Worm (Caenorhabditis elegans) whole organism, L1 larva: ENCODE measurements around the gene T26E4.10.

Experiments used
- C04F5.9 ChIP-seq: sonication (generic microtip); optimal IDR thresholded peaks from 2 replicates; lab custom pipeline; 2016; ENCODE audit warnings: missing genetic modification characterization, missing compliant biosample characterization
- ama-1 ChIP-seq: fragments of 150-350 bp; optimal IDR thresholded peaks from 2 replicates; lab custom pipeline; 2014
- ces-1 ChIP-seq: fragments of 150-350 bp; optimal IDR thresholded peaks from 2 replicates; lab custom pipeline; 2014; ENCODE audit warnings: missing biosample characterization, missing genetic modification reagents, missing genetic modification characterization
- fkh-10 ChIP-seq: sonication (generic microtip); optimal IDR thresholded peaks from 2 replicates; lab custom pipeline; 2017; ENCODE audit warnings: missing biosample characterization, missing genetic modification reagents, missing genetic modification characterization
- isw-1 ChIP-seq: fragments of 200-800 bp; sonication (Bioruptor generic); IDR thresholded peaks from 2 replicates; pipeline ENCODE4 v1.3.6; 2022; ENCODE audit warnings: missing genetic modification characterization, missing compliant biosample characterization
- lin-15B ChIP-seq: fragments of 150-350 bp; sonication (generic microtip); optimal IDR thresholded peaks from 3 replicates; lab custom pipeline; 2014; ENCODE audit warnings: missing biosample characterization, missing genetic modification characterization
- mep-1 ChIP-seq: fragments of 150-350 bp; optimal IDR thresholded peaks from 2 replicates; lab custom pipeline; 2014; ENCODE audit warnings: missing biosample characterization, missing genetic modification characterization
- nhr-12 ChIP-seq: sonication (generic microtip); optimal IDR thresholded peaks from 2 replicates; lab custom pipeline; 2017; ENCODE audit warnings: missing biosample characterization, missing genetic modification characterization
- nhr-237 ChIP-seq: fragments of 150-350 bp; optimal IDR thresholded peaks from 2 replicates; lab custom pipeline; 2014; ENCODE audit warnings: missing biosample characterization, missing genetic modification characterization
- nhr-28 ChIP-seq: fragments of 150-350 bp; optimal IDR thresholded peaks from 2 replicates; lab custom pipeline; 2014; ENCODE audit warnings: missing biosample characterization, missing genetic modification characterization
- rnt-1 ChIP-seq: sonication (generic microtip); optimal IDR thresholded peaks from 2 replicates; lab custom pipeline; 2016; ENCODE audit warnings: mild to moderate bottlenecking, missing genetic modification characterization, moderate library complexity, missing compliant biosample characterization
- unc-130 ChIP-seq: fragments of 150-350 bp; optimal IDR thresholded peaks from 2 replicates; lab custom pipeline; 2017; ENCODE audit warnings: missing biosample characterization, missing genetic modification characterization, inconsistent platforms
- ztf-11 ChIP-seq, 2 experiments: sonication (generic microtip); optimal IDR thresholded peaks; 2 replicates each; lab custom pipeline; 2016 to 2017; ENCODE audit warnings: missing genetic modification characterization in 2 of 2, missing biosample characterization in 1 of 2, missing compliant biosample characterization in 1 of 2

DNA sequence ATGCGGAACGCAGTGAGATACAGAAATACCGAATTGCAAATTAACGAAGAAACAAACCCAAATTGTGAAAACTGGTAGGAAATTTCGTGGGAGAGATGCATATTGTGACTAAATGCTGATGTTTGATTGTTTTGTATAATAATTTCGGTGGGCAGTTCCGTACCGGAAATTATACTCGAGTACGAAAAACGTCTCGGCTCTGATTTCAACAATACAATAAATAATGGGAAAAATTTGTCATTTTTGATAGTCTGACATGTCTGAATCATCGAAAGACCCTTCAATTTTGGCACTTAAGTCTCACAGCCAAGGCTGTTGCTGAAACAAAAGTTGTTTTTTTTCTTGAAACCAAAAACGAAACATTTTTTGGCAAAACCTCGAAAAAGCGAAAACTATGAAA lies 46.0 kb downstream of the T26E4.10 start, which contains the start of gene str-43:
- TF ChIP-seq lin-15B (no peak), ces-1 (no peak), rnt-1 (tag; lab: Kevin White, UChicago) (no peak), isw-1 (GFP tag; lab: Robert Waterston, UW) (no peak), ama-1 (lab: Kevin White, UChicago) (no peak), unc-130 (tag; lab: Kevin White, UChicago) (no peak), nhr-28 (tag; lab: Kevin White, UChicago) (no peak), C04F5.9 (no peak), nhr-12 (tag; lab: Kevin White, UChicago) (no peak), nhr-237 (no peak), mep-1 (no peak), ztf-11 (tag; optimal IDR thresholded peaks at IDR 0.05; lab: Kevin White, UChicago) (no peak), fkh-10 (no peak)
